Worm (Caenorhabditis elegans) whole organism, young adult: ENCODE measurements around the gene Y40H7A.4.
"Not testable (repeated sequence)": the region's sequence is repeated elsewhere in the genome, so short reads cannot be mapped to it uniquely, and the experiment has no call there.

Source experiments
- B0035.1 ChIP-seq: sonication (generic microtip); optimal IDR thresholded peaks from 2 replicates; lab custom pipeline; 2016; ENCODE audit warnings: missing genetic modification characterization, mild to moderate bottlenecking, missing compliant biosample characterization, missing genotype, missing genetic modification reagents
- B0261.1 ChIP-seq: sonication (generic microtip); optimal IDR thresholded peaks from 2 replicates; lab custom pipeline; 2016; ENCODE audit warnings: mild to moderate bottlenecking, missing genetic modification characterization, moderate library complexity, missing compliant biosample characterization
- D2030.7 ChIP-seq: fragments of 200-800 bp; sonication (Bioruptor generic); IDR thresholded peaks from 2 replicates; pipeline ENCODE4 v1.3.6; 2022; ENCODE audit warnings: missing genetic modification reagents, missing genetic modification characterization, missing compliant biosample characterization
- F23B12.7 ChIP-seq: sonication (generic microtip); optimal IDR thresholded peaks from 2 replicates; lab custom pipeline; 2017; ENCODE audit warnings: missing genetic modification characterization, mild to moderate bottlenecking, missing compliant biosample characterization, antibody characterized with exemption, moderate library complexity; ENCODE audit not compliant: insufficient read depth
- F37B4.10 ChIP-seq: fragments of 200-800 bp; sonication (Bioruptor generic); IDR thresholded peaks from 2 replicates; pipeline ENCODE4 v1.3.6; 2022; ENCODE audit warnings: missing genetic modification characterization, missing compliant biosample characterization
- F57C9.4 ChIP-seq: sonication (generic microtip); optimal IDR thresholded peaks from 2 replicates; lab custom pipeline; 2017; ENCODE audit warnings: mild to moderate bottlenecking, missing genetic modification characterization, missing compliant biosample characterization
- K12H6.12 ChIP-seq: fragments of 200-800 bp; sonication (Bioruptor generic); optimal IDR thresholded peaks from 2 replicates; lab custom pipeline; 2018; ENCODE audit warnings: mild to moderate bottlenecking, missing genetic modification characterization, missing compliant biosample characterization
- Y95B8A.8 ChIP-seq: fragments of 200-800 bp; sonication (Bioruptor generic); IDR thresholded peaks from 2 replicates; pipeline ENCODE4 v1.3.6; 2022; ENCODE audit warnings: missing genetic modification reagents, missing genetic modification characterization, missing compliant biosample characterization
- ZK185.1 ChIP-seq: sonication (generic microtip); optimal IDR thresholded peaks from 2 replicates; lab custom pipeline; 2016; ENCODE audit warnings: mild to moderate bottlenecking, missing genetic modification characterization, missing compliant biosample characterization; ENCODE audit not compliant: poor library complexity, severe bottlenecking
- atf-7 ChIP-seq: sonication (generic microtip); optimal IDR thresholded peaks from 2 replicates; lab custom pipeline; 2017; ENCODE audit warnings: mild to moderate bottlenecking, missing genetic modification characterization, missing compliant biosample characterization
- athp-1 ChIP-seq: sonication (generic microtip); optimal IDR thresholded peaks from 2 replicates; lab custom pipeline; 2017; ENCODE audit warnings: mild to moderate bottlenecking, missing genetic modification characterization, missing compliant biosample characterization
- attf-6 ChIP-seq: fragments of 200-800 bp; sonication (Bioruptor generic); IDR thresholded peaks from 2 replicates; pipeline ENCODE4 v1.3.6; 2022; ENCODE audit warnings: missing genetic modification reagents, missing genetic modification characterization, missing compliant biosample characterization
- bed-1 ChIP-seq: fragments of 200-800 bp; sonication (Bioruptor generic); IDR thresholded peaks from 2 replicates; pipeline ENCODE4 v1.3.6; 2022; ENCODE audit warnings: missing genetic modification reagents, missing genetic modification characterization, missing compliant biosample characterization
- cebp-2 ChIP-seq: fragments of 200-800 bp; sonication (Bioruptor generic); IDR thresholded peaks from 2 replicates; pipeline ENCODE4 v1.3.6; 2022; ENCODE audit warnings: missing genetic modification characterization, missing compliant biosample characterization
- die-1 ChIP-seq: sonication (generic microtip); optimal IDR thresholded peaks from 2 replicates; lab custom pipeline; 2016; ENCODE audit warnings: missing genotype, mild to moderate bottlenecking, missing genetic modification characterization, missing compliant biosample characterization
- dpff-1 ChIP-seq: sonication (generic microtip); optimal IDR thresholded peaks from 2 replicates; lab custom pipeline; 2017; ENCODE audit warnings: mild to moderate bottlenecking, missing genetic modification characterization, missing compliant biosample characterization
- efl-1 ChIP-seq: fragments of 150-350 bp; optimal IDR thresholded peaks from 2 replicates; lab custom pipeline; 2014; ENCODE audit warnings: missing biosample characterization, missing genetic modification reagents, missing genetic modification characterization
- gei-17 ChIP-seq: fragments of 200-800 bp; sonication (Bioruptor generic); optimal IDR thresholded peaks from 2 replicates; lab custom pipeline; 2018; ENCODE audit warnings: mild to moderate bottlenecking, missing genetic modification characterization, missing compliant biosample characterization
- hrde-1 ChIP-seq: sonication (generic microtip); optimal IDR thresholded peaks from 2 replicates; lab custom pipeline; 2016; ENCODE audit warnings: missing genetic modification characterization, mild to moderate bottlenecking, missing compliant biosample characterization, moderate library complexity, missing genotype, missing genetic modification reagents, borderline replicate concordance
- hsf-1 ChIP-seq: fragments of 200-800 bp; sonication (Bioruptor generic); IDR thresholded peaks from 2 replicates; pipeline ENCODE4 v1.3.6; 2022; ENCODE audit warnings: missing genetic modification reagents, missing genetic modification characterization, missing compliant biosample characterization
- lin-54 ChIP-seq: fragments of 200-800 bp; sonication (Bioruptor generic); optimal IDR thresholded peaks from 2 replicates; lab custom pipeline; 2018; ENCODE audit warnings: mild to moderate bottlenecking, missing genetic modification characterization, missing compliant biosample characterization
- lsl-1 ChIP-seq: fragments of 200-800 bp; sonication (Bioruptor generic); optimal IDR thresholded peaks from 2 replicates; lab custom pipeline; 2018; ENCODE audit warnings: mild to moderate bottlenecking, missing genetic modification characterization, moderate library complexity, missing compliant biosample characterization
- lsy-27 ChIP-seq: sonication (generic microtip); optimal IDR thresholded peaks from 2 replicates; lab custom pipeline; 2017; ENCODE audit warnings: missing genetic modification characterization, mild to moderate bottlenecking, missing compliant biosample characterization, antibody characterized with exemption, missing genotype, borderline replicate concordance; ENCODE audit not compliant: insufficient read depth
- mxl-1 ChIP-seq: sonication (generic microtip); optimal IDR thresholded peaks from 2 replicates; lab custom pipeline; 2016; ENCODE audit warnings: missing genetic modification characterization, missing compliant biosample characterization
- nfya-2 ChIP-seq: fragments of 200-800 bp; sonication (Bioruptor generic); IDR thresholded peaks from 2 replicates; pipeline ENCODE4 v1.3.6; 2022; ENCODE audit warnings: missing genetic modification reagents, missing genetic modification characterization, missing compliant biosample characterization
- nfyb-1 ChIP-seq: fragments of 200-800 bp; sonication (Bioruptor generic); IDR thresholded peaks from 2 replicates; pipeline ENCODE4 v1.3.6; 2022; ENCODE audit warnings: missing genetic modification reagents, missing genetic modification characterization, missing compliant biosample characterization
- nhr-179 ChIP-seq: sonication (generic microtip); optimal IDR thresholded peaks from 2 replicates; lab custom pipeline; 2016; ENCODE audit warnings: mild to moderate bottlenecking, missing genetic modification characterization, missing compliant biosample characterization
- nhr-90 ChIP-seq: sonication (generic microtip); optimal IDR thresholded peaks from 2 replicates; lab custom pipeline; 2016; ENCODE audit warnings: missing genotype, mild to moderate bottlenecking, missing genetic modification characterization, missing compliant biosample characterization
- rcor-1 ChIP-seq: fragments of 200-800 bp; sonication (Bioruptor generic); IDR thresholded peaks from 2 replicates; pipeline ENCODE4 v1.3.6; 2022; ENCODE audit warnings: missing genetic modification reagents, missing genetic modification characterization, missing compliant biosample characterization
- repo-1 ChIP-seq: sonication (generic microtip); optimal IDR thresholded peaks from 2 replicates; lab custom pipeline; 2017; ENCODE audit warnings: mild to moderate bottlenecking, missing genetic modification characterization, missing compliant biosample characterization
- rpc-1 ChIP-seq, 2 experiments: fragments of 150-350 bp in 1 of 2; sonication (generic microtip) in 1 of 2; optimal IDR thresholded peaks; 2 replicates each; lab custom pipeline; 2014 to 2018; ENCODE audit warnings: missing biosample characterization in 1 of 2, missing genetic modification characterization in 1 of 2, missing genetic modification reagents in 1 of 2, missing genotype in 1 of 2
- snpc-1.1 ChIP-seq: sonication (generic microtip); optimal IDR thresholded peaks from 2 replicates; lab custom pipeline; 2017; ENCODE audit warnings: missing genetic modification characterization, mild to moderate bottlenecking, missing compliant biosample characterization, antibody characterized with exemption, moderate library complexity, missing genotype, missing genetic modification reagents; ENCODE audit not compliant: insufficient read depth
- snpc-1.3 ChIP-seq: sonication (generic microtip); optimal IDR thresholded peaks from 2 replicates; lab custom pipeline; 2017; ENCODE audit warnings: missing genetic modification characterization, mild to moderate bottlenecking, missing compliant biosample characterization, antibody characterized with exemption, moderate library complexity, missing genotype, missing genetic modification reagents; ENCODE audit not compliant: insufficient read depth
- snpc-4 ChIP-seq, 5 experiments: fragments of 150-350 bp in 1 of 5; sonication (generic microtip) in 4 of 5; optimal IDR thresholded peaks; 2 replicates each; lab custom pipeline; 2014 to 2018; ENCODE audit warnings: missing genetic modification characterization in 5 of 5, missing biosample characterization in 3 of 5, antibody characterized with exemption in 2 of 5, mild to moderate bottlenecking in 2 of 5, missing compliant biosample characterization in 2 of 5, missing genotype in 2 of 5, moderate library complexity in 2 of 5, missing genetic modification reagents in 1 of 5
- tbp1 ChIP-seq: fragments of 200-800 bp; sonication (Bioruptor generic); optimal IDR thresholded peaks from 2 replicates; lab custom pipeline; 2018; ENCODE audit warnings: mild to moderate bottlenecking, missing genetic modification characterization, missing compliant biosample characterization
- tlf-1 ChIP-seq: fragments of 200-800 bp; sonication (Bioruptor generic); optimal IDR thresholded peaks from 2 replicates; lab custom pipeline; 2018; ENCODE audit warnings: mild to moderate bottlenecking, missing genetic modification characterization, missing compliant biosample characterization
- ztf-18 ChIP-seq: sonication (generic microtip); optimal IDR thresholded peaks from 2 replicates; lab custom pipeline; 2016; ENCODE audit warnings: missing genotype, mild to moderate bottlenecking, missing genetic modification characterization, missing compliant biosample characterization

The Y40H7A.4 gene

DNA sequence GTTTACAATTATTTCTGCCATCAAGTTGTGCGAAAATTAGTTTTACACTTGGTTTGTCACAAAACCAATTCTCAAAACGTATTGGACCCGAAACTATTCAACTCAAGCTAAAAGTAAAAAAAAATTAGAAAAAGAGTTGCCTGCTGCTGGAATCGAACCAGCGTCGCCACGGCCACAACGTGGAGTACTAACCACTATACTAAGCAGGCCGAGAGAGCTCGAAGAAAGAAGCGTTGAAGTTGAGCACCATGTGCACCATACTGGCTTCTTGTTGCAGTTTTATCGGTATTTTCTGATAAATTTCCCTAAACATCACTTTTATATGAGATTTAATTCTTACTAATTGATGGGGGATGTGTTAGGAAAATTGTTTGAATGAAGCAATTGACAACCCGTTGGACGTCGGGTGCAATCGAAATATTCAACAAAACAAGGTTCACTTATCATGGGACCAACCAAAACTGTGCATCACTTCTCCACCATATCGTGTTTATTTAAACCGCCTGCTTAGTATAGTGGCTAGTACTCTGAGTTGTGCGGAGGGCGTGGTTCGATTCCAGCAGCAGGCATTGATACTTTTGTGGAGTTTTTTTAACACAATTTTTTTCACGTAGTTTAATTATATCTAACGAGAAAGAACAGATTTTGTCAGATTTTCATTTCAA lies 12.3 kb upstream of the Y40H7A.4 start (continued):
- TF ChIP-seq rpc-1 (optimal IDR thresholded peaks at IDR 0.05; lab: Kevin White, UChicago), result peak; percentile 61
- peak; percentile 77 for TF ChIP-seq rpc-1 (tag; optimal IDR thresholded peaks at IDR 0.05; lab: Kevin White, UChicago)
- TF ChIP-seq D2030.7 (GFP tag; lab: Robert Waterston, UW), result peak; percentile 55; the same call in 1 of the 2 replicates
- TF ChIP-seq lin-54 (GFP tag; lab: Kevin White, UChicago), result no peak
- TF ChIP-seq B0261.1 (tag; lab: Kevin White, UChicago), result peak; percentile 83
- no peak for TF ChIP-seq gei-17 (GFP tag; lab: Kevin White, UChicago)
- TF ChIP-seq K12H6.12 (tag; lab: Kevin White, UChicago), result no peak
- no peak for TF ChIP-seq hrde-1
- TF ChIP-seq lsy-27, result no peak

DNA sequence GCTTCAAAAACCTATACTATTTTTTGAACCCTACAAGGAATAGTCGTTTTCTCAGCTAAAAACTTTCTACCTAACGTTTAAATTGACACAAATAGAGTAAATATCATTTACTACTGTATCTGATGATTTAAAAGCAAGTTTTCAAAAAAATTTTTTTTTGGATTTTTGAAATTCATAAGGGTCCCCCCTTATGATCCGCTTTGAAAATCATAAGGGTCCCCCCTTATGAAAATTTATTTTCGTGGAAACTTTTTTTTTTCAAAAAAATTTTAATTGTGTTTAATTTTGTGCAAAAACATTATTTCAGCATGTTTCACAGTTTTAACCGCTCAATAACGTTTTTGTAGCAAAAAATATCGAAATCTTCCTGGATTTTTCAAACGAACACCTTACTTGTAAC lies 8.7 kb upstream of the Y40H7A.4 start:
- TF ChIP-seq attf-6, result peak; percentile 72

DNA sequence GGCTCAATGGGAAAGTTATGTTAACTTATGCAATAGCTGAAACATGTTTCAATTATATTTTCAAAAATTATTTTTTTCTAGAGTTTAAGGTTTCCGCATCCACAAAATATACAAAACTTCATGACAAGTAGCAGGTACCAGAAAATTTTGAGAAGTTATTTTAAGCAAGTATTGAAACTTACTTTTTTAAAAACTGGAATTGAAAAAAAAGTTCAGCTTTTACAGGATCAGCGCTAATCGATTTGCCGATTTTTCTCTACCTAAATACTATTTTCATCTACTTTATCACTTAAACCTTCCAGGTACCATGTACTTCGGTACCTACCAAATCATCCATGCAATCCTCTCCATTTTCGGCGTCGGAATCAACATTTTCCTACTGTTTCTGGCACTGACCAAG lies 4.3 kb upstream of the Y40H7A.4 start, which contains the start of gene srd-23:
Gene srd-23 (plus strand): TSS at position 301 of the 400 bp plus-strand sequence.
- TF ChIP-seq hsf-1 (GFP tag; lab: Robert Waterston, UW) (no peak), F57C9.4 (tag; lab: Kevin White, UChicago) (no peak), mxl-1 (tag; lab: Kevin White, UChicago) (no peak), Y95B8A.8 (GFP tag; lab: Robert Waterston, UW) (no peak), nhr-179 (no peak), atf-7 (tag; lab: Kevin White, UChicago) (no peak), die-1 (tag; lab: Kevin White, UChicago) (no peak), F37B4.10 (no peak), dpff-1 (no peak), nfyb-1 (GFP tag; lab: Robert Waterston, UW) (no peak), nhr-90 (tag; lab: Kevin White, UChicago) (no peak), tlf-1 (GFP tag; lab: Kevin White, UChicago) (no peak), snpc-1.1 (tag; lab: Kevin White, UChicago) (no peak), repo-1 (no peak)

ce11 chrIV:15170199-15170598 lies 5.1 kb downstream of the Y40H7A.4 start:
- TF ChIP-seq D2030.7 (GFP tag; lab: Robert Waterston, UW), result peak; percentile 47; the same call in 1 of the 2 replicates
- peak; percentile 47; the same call in 1 of the 2 replicates for TF ChIP-seq hsf-1 (GFP tag; lab: Robert Waterston, UW)
- TF ChIP-seq rpc-1 (optimal IDR thresholded peaks at IDR 0.05; lab: Kevin White, UChicago), result peak; percentile 29
- peak; percentile 62 for TF ChIP-seq rpc-1 (tag; optimal IDR thresholded peaks at IDR 0.05; lab: Kevin White, UChicago)
- TF ChIP-seq B0261.1 (tag; lab: Kevin White, UChicago), result peak; percentile 57
- peak; percentile 97 for TF ChIP-seq attf-6
- TF ChIP-seq snpc-4 (GFP tag; optimal IDR thresholded peaks at IDR 0.05; lab: Kevin White, UChicago), result not testable (repeated sequence)
- peak in 2 of 4 experiments; percentile 31 to 90 for TF ChIP-seq snpc-4 (tag; optimal IDR thresholded peaks at IDR 0.05; lab: Kevin White, UChicago)
- peak; percentile 84 for TF ChIP-seq tbp1 (GFP tag; lab: Kevin White, UChicago)
- peak; percentile 38; the same call in 1 of the 2 replicates for TF ChIP-seq rcor-1 (GFP tag; lab: Robert Waterston, UW)

- TF ChIP-seq snpc-1.3, result peak; percentile 37
- no peak for TF ChIP-seq ztf-18 (tag; lab: Kevin White, UChicago)
- TF ChIP-seq ZK185.1 (tag; lab: Kevin White, UChicago), result no peak
- no peak for TF ChIP-seq efl-1 (GFP tag; lab: Kevin White, UChicago)
- no peak for TF ChIP-seq hsf-1 (GFP tag; lab: Robert Waterston, UW)
- peak; percentile 35; the same call in 1 of the 2 replicates for TF ChIP-seq D2030.7 (GFP tag; lab: Robert Waterston, UW)
- peak; percentile 89 for TF ChIP-seq snpc-4 (GFP tag; optimal IDR thresholded peaks at IDR 0.05; lab: Kevin White, UChicago)
- peak; percentile 83 to 95 (median 92) for TF ChIP-seq snpc-4 (tag; optimal IDR thresholded peaks at IDR 0.05; lab: Kevin White, UChicago)
- TF ChIP-seq bed-1 (GFP tag; lab: Robert Waterston, UW), result no peak
- no peak for TF ChIP-seq lin-54 (GFP tag; lab: Kevin White, UChicago)
- TF ChIP-seq lsl-1, result no peak
- no peak for TF ChIP-seq K12H6.12 (tag; lab: Kevin White, UChicago)
- TF ChIP-seq F23B12.7 (tag; lab: Kevin White, UChicago), result no peak
- TF ChIP-seq cebp-2 (GFP tag; lab: Robert Waterston, UW), result no peak
- TF ChIP-seq nfya-2 (GFP tag; lab: Robert Waterston, UW), result no peak
- no peak for TF ChIP-seq athp-1
- no peak for TF ChIP-seq F57C9.4 (tag; lab: Kevin White, UChicago)
- TF ChIP-seq gei-17 (GFP tag; lab: Kevin White, UChicago), result no peak
- TF ChIP-seq repo-1, result no peak
- TF ChIP-seq B0035.1 (tag; lab: Kevin White, UChicago), result no peak
These were observed 6.9 kb downstream of the Y40H7A.4 start for ce11 chrIV:15168442-15168841.
